Worm (Caenorhabditis elegans) whole organism, dauer: Measurements from ENCODE around the gene cng-2.

Experiments used
- unc-62 ChIP-seq: sonication (generic microtip); optimal IDR thresholded peaks from 2 replicates; lab custom pipeline; 2017; ENCODE audit warnings: missing biosample characterization, missing genetic modification reagents, missing genetic modification characterization

Gene cng-2

ce11 chrIV:2083146-2083545 lies 46.2 kb downstream of the cng-2 start:
- TF ChIP-seq unc-62, result no peak

- no peak for TF ChIP-seq unc-62
These were observed 46.7 kb downstream of the cng-2 start, which contains the start of gene mca-2 for ce11 chrIV:2083734-2084133. TSS of gene mca-2 (plus strand) at chrIV:2084034.
